Worm (Caenorhabditis elegans) whole organism, midembryonic: ENCODE results near the gene srz-1.

ENCODE experiments used
- T22C8.4 ChIP-seq: fragments of 200-800 bp; sonication (Bioruptor generic); IDR thresholded peaks from 2 replicates; pipeline ENCODE4 v1.3.6; 2022; ENCODE audit warnings: missing genetic modification characterization, missing compliant biosample characterization
- flt-1 ChIP-seq: fragments of 200-800 bp; sonication (Bioruptor generic); IDR thresholded peaks from 2 replicates; pipeline ENCODE4 v1.3.6; 2022; ENCODE audit warnings: missing genetic modification characterization, missing compliant biosample characterization

DNA sequence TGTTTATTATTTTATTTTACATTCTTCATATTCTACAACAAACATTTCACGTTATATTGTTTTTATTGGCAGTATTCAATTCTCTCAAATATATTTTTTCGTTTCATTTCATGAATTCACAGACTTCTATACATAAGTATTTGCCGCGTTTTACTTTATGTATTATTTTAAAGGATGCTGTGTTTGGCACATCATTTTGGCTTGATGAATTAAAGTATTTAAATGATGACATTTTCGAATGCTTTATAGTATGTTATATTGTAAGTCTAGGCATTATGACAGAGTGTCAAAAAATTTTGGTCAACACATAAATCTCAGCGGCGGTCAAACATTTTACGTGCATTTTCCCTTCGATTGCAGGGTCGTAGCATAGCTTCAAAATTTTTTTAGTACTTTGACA, 19.8 kb downstream of the srz-1 start:
- TF ChIP-seq flt-1 (GFP tag; lab: Robert Waterston, UW) (no peak), T22C8.4 (GFP tag; lab: Robert Waterston, UW) (no peak)
